Fruit fly (Drosophila melanogaster) whole organism, embryonic: ENCODE results near the gene CG5273.

Experiments used
- B-H2 ChIP-seq: fragments of 200-800 bp; sonication (Bioruptor generic); optimal IDR thresholded peaks from 2 replicates; lab custom pipeline; 2018; ENCODE audit warnings: missing biosample characterization, mild to moderate bottlenecking, missing genetic modification characterization
- BEAF-32 ChIP-seq: fragments of 200-800 bp; sonication (Bioruptor generic); optimal IDR thresholded peaks from 3 replicates; lab custom pipeline; 2017; ENCODE audit warnings: missing biosample characterization, missing genetic modification characterization, mild to moderate bottlenecking, moderate library complexity, missing genetic modification reagents
- CG10543 ChIP-seq: fragments of 200-800 bp; sonication (Bioruptor generic); optimal IDR thresholded peaks from 3 replicates; lab custom pipeline; 2017; ENCODE audit warnings: missing biosample characterization, mild to moderate bottlenecking, missing genetic modification characterization, moderate library complexity
- CG11504 ChIP-seq: fragments of 200-800 bp; sonication (Bioruptor generic); optimal IDR thresholded peaks from 3 replicates; lab custom pipeline; 2019; ENCODE audit warnings: missing biosample characterization, mild to moderate bottlenecking, missing genetic modification characterization, moderate library complexity
- CG12942 ChIP-seq: fragments of 200-800 bp; sonication (Bioruptor generic); optimal IDR thresholded peaks from 3 replicates; lab custom pipeline; 2016; ENCODE audit warnings: missing biosample characterization, missing genetic modification characterization
- CG13296 ChIP-seq: fragments of 200-800 bp; sonication (Bioruptor generic); optimal IDR thresholded peaks from 3 replicates; lab custom pipeline; 2018; ENCODE audit warnings: missing biosample characterization, mild to moderate bottlenecking, missing genetic modification characterization
- CG13775 ChIP-seq: fragments of 200-800 bp; sonication (Bioruptor generic); optimal IDR thresholded peaks from 3 replicates; lab custom pipeline; 2017; ENCODE audit warnings: missing biosample characterization, mild to moderate bottlenecking, missing genetic modification characterization
- CG13894 ChIP-seq: fragments of 200-800 bp; sonication (Bioruptor generic); optimal IDR thresholded peaks from 3 replicates; lab custom pipeline; 2018; ENCODE audit warnings: missing biosample characterization, mild to moderate bottlenecking, missing genetic modification characterization, moderate library complexity
- CG15269 ChIP-seq: fragments of 200-800 bp; sonication (Bioruptor generic); optimal IDR thresholded peaks from 2 replicates; lab custom pipeline; 2018; ENCODE audit warnings: missing biosample characterization, mild to moderate bottlenecking, missing genetic modification characterization, moderate library complexity
- CG17359 ChIP-seq: fragments of 200-800 bp; sonication (Bioruptor generic); optimal IDR thresholded peaks from 3 replicates; lab custom pipeline; 2018; ENCODE audit warnings: missing biosample characterization, mild to moderate bottlenecking, missing genetic modification characterization, moderate library complexity
- CG17829 ChIP-seq: fragments of 200-800 bp; optimal IDR thresholded peaks from 2 replicates; lab custom pipeline; 2019; ENCODE audit warnings: missing biosample characterization, mild to moderate bottlenecking, missing genetic modification characterization, moderate library complexity
- CG2129 ChIP-seq: fragments of 200-800 bp; sonication (Bioruptor generic); IDR thresholded peaks from 2 replicates; pipeline ENCODE4 v1.3.6; 2022; ENCODE audit warnings: missing biosample characterization, missing genetic modification characterization; ENCODE audit not compliant: partially characterized antibody
- CG2712 ChIP-seq: fragments of 200-800 bp; optimal IDR thresholded peaks from 3 replicates; lab custom pipeline; 2019; ENCODE audit warnings: missing biosample characterization, mild to moderate bottlenecking, missing genetic modification characterization, moderate library complexity
- CG3163 ChIP-seq: fragments of 200-800 bp; sonication (Bioruptor generic); optimal IDR thresholded peaks from 3 replicates; lab custom pipeline; 2016; ENCODE audit warnings: missing biosample characterization, missing genetic modification characterization
- CG34422 ChIP-seq: fragments of 200-800 bp; sonication (Bioruptor generic); IDR thresholded peaks from 3 replicates; pipeline ENCODE4 v1.3.6; 2022; ENCODE audit warnings: missing biosample characterization, missing genetic modification characterization
- CG4328 ChIP-seq: fragments of 200-800 bp; sonication (Bioruptor generic); optimal IDR thresholded peaks from 3 replicates; lab custom pipeline; 2017; ENCODE audit warnings: missing biosample characterization, missing genetic modification reagents, missing genetic modification characterization
- CG4730 ChIP-seq: fragments of 200-800 bp; sonication (Bioruptor generic); IDR thresholded peaks from 2 replicates; pipeline ENCODE4 v1.3.6; 2022; ENCODE audit warnings: missing biosample characterization, missing genetic modification characterization
- CG4820 ChIP-seq: fragments of 200-800 bp; sonication (Bioruptor generic); optimal IDR thresholded peaks from 3 replicates; lab custom pipeline; 2016; ENCODE audit warnings: missing biosample characterization, missing genetic modification characterization
- CG7357 ChIP-seq: fragments of 200-800 bp; sonication (Bioruptor generic); IDR thresholded peaks from 3 replicates; pipeline ENCODE4 v1.3.6; 2022; ENCODE audit warnings: missing biosample characterization, missing genetic modification characterization
- CG9609 ChIP-seq: fragments of 200-800 bp; sonication (Bioruptor generic); optimal IDR thresholded peaks from 3 replicates; lab custom pipeline; 2016; ENCODE audit warnings: missing biosample characterization, missing genetic modification characterization
- CHES-1-like ChIP-seq: fragments of 200-800 bp; sonication (Bioruptor generic); optimal IDR thresholded peaks from 2 replicates; lab custom pipeline; 2016; ENCODE audit warnings: missing biosample characterization, missing genetic modification characterization
- CoRest ChIP-seq: fragments of 200-800 bp; sonication (Bioruptor generic); optimal IDR thresholded peaks from 3 replicates; lab custom pipeline; 2018; ENCODE audit warnings: missing biosample characterization, mild to moderate bottlenecking, missing genetic modification characterization, moderate library complexity
- Dp ChIP-seq: fragments of 200-800 bp; sonication (Bioruptor generic); optimal IDR thresholded peaks from 2 replicates; lab custom pipeline; 2018; ENCODE audit warnings: missing biosample characterization, mild to moderate bottlenecking, missing genetic modification characterization, moderate library complexity
- Fer1 ChIP-seq: fragments of 200-800 bp; sonication (Bioruptor generic); optimal IDR thresholded peaks from 2 replicates; lab custom pipeline; 2017; ENCODE audit warnings: missing biosample characterization, mild to moderate bottlenecking, missing genetic modification characterization
- Hmx ChIP-seq: fragments of 200-800 bp; sonication (Bioruptor generic); optimal IDR thresholded peaks from 2 replicates; lab custom pipeline; 2016; ENCODE audit warnings: missing biosample characterization, missing genetic modification characterization
- Jarid2 ChIP-seq: fragments of 200-800 bp; sonication (Bioruptor generic); optimal IDR thresholded peaks from 3 replicates; lab custom pipeline; 2017; ENCODE audit warnings: mild to moderate bottlenecking, missing biosample characterization, missing genetic modification reagents, missing genetic modification characterization
- NFAT ChIP-seq: fragments of 200-800 bp; sonication (Bioruptor generic); IDR thresholded peaks from 2 replicates; pipeline ENCODE4 v1.3.6; 2022; ENCODE audit warnings: missing biosample characterization, missing genetic modification characterization
- Nf-YC ChIP-seq: fragments of 200-800 bp; optimal IDR thresholded peaks from 3 replicates; lab custom pipeline; 2019; ENCODE audit warnings: missing biosample characterization, mild to moderate bottlenecking, missing genetic modification characterization, moderate library complexity
- NfI ChIP-seq: fragments of 200-800 bp; sonication (Bioruptor generic); optimal IDR thresholded peaks from 3 replicates; lab custom pipeline; 2018; ENCODE audit warnings: missing biosample characterization, mild to moderate bottlenecking, missing genetic modification characterization, moderate library complexity
- Sin3A ChIP-seq: fragments of >200 bp; optimal IDR thresholded peaks from 2 replicates; lab custom pipeline; 2018
- Xbp1 ChIP-seq: fragments of 200-800 bp; sonication (Bioruptor generic); optimal IDR thresholded peaks from 3 replicates; lab custom pipeline; 2016; ENCODE audit warnings: missing biosample characterization, mild to moderate bottlenecking, missing genetic modification characterization
- amos ChIP-seq: fragments of 200-800 bp; sonication (Bioruptor generic); IDR thresholded peaks from 2 replicates; pipeline ENCODE4 v1.3.6; 2022; ENCODE audit warnings: missing biosample characterization, missing genetic modification characterization; ENCODE audit not compliant: partially characterized antibody
- ato ChIP-seq: fragments of 200-800 bp; sonication (Bioruptor generic); IDR thresholded peaks from 2 replicates; pipeline ENCODE4 v1.3.6; 2022; ENCODE audit warnings: missing biosample characterization, missing genetic modification characterization; ENCODE audit not compliant: partially characterized antibody
- bowl ChIP-seq: fragments of 200-800 bp; sonication (Bioruptor generic); IDR thresholded peaks from 2 replicates; pipeline ENCODE4 v1.3.6; 2022; ENCODE audit warnings: missing biosample characterization, missing genetic modification characterization
- bsh ChIP-seq, 2 experiments: fragments of 200-800 bp; sonication (Bioruptor generic); optimal IDR thresholded peaks; 2 replicates each; lab custom pipeline; 2017 to 2018; ENCODE audit warnings: mild to moderate bottlenecking in 2 of 2, missing biosample characterization in 2 of 2, missing genetic modification characterization in 2 of 2, moderate library complexity in 1 of 2
- cato ChIP-seq: fragments of 200-800 bp; sonication (Bioruptor generic); optimal IDR thresholded peaks from 2 replicates; lab custom pipeline; 2016; ENCODE audit warnings: missing biosample characterization, missing genetic modification characterization, borderline replicate concordance
- dysf ChIP-seq: fragments of 200-800 bp; sonication (Bioruptor generic); IDR thresholded peaks from 3 replicates; pipeline ENCODE4 v1.3.6; 2022; ENCODE audit warnings: missing biosample characterization, missing genetic modification characterization
- exex ChIP-seq: fragments of 200-800 bp; sonication (Bioruptor generic); optimal IDR thresholded peaks from 4 replicates; lab custom pipeline; 2018; ENCODE audit warnings: missing biosample characterization, mild to moderate bottlenecking, missing genetic modification characterization, moderate library complexity
- grau ChIP-seq: fragments of 200-800 bp; optimal IDR thresholded peaks from 3 replicates; lab custom pipeline; 2019; ENCODE audit warnings: missing biosample characterization, mild to moderate bottlenecking, missing genetic modification characterization, moderate library complexity
- hkb ChIP-seq, 2 experiments: fragments of 200-800 bp in 1 of 2; fragments of >200 bp in 1 of 2; sonication (Bioruptor generic) in 1 of 2; IDR thresholded peaks in 1 of 2; optimal IDR thresholded peaks in 1 of 2; 2 replicates each; pipeline versions ENCODE4 v1.3.6 to Lab custom; 2017 to 2022; ENCODE audit warnings: missing biosample characterization in 1 of 2, missing genetic modification characterization in 1 of 2
- inv ChIP-seq: fragments of 200-800 bp; sonication (Bioruptor generic); IDR thresholded peaks from 2 replicates; pipeline ENCODE4 v1.3.6; 2022; ENCODE audit warnings: missing biosample characterization, missing genetic modification characterization; ENCODE audit not compliant: partially characterized antibody
- lab ChIP-seq: fragments of 200-800 bp; sonication (Bioruptor generic); optimal IDR thresholded peaks from 3 replicates; lab custom pipeline; 2017; ENCODE audit warnings: missing biosample characterization, missing genetic modification characterization, mild to moderate bottlenecking, moderate library complexity, missing genetic modification reagents
- mld ChIP-seq: fragments of 200-800 bp; sonication (Bioruptor generic); IDR thresholded peaks from 3 replicates; pipeline ENCODE4 v1.3.6; 2022; ENCODE audit warnings: missing biosample characterization, missing genetic modification characterization; ENCODE audit not compliant: partially characterized antibody
- odd ChIP-seq: fragments of 200-800 bp; sonication (Bioruptor generic); optimal IDR thresholded peaks from 2 replicates; lab custom pipeline; 2017; ENCODE audit warnings: missing biosample characterization, mild to moderate bottlenecking, missing genetic modification characterization
- peb ChIP-seq: fragments of 200-800 bp; sonication (Bioruptor generic); IDR thresholded peaks from 2 replicates; pipeline ENCODE4 v1.3.6; 2022; ENCODE audit warnings: missing biosample characterization, missing genetic modification characterization
- sim ChIP-seq: fragments of 200-800 bp; sonication (Bioruptor generic); IDR thresholded peaks from 2 replicates; pipeline ENCODE4 v1.3.6; 2022; ENCODE audit warnings: missing biosample characterization, missing genetic modification characterization
- tna ChIP-seq: fragments of 200-800 bp; sonication (Bioruptor generic); IDR thresholded peaks from 2 replicates; pipeline ENCODE4 v1.3.6; 2022; ENCODE audit warnings: missing biosample characterization, missing genetic modification characterization; ENCODE audit not compliant: partially characterized antibody
- z ChIP-seq: fragments of 200-800 bp; sonication (Bioruptor generic); IDR thresholded peaks from 3 replicates; pipeline ENCODE4 v1.3.6; 2022; ENCODE audit warnings: missing biosample characterization, missing genetic modification characterization

The CG5273 gene

DNA sequence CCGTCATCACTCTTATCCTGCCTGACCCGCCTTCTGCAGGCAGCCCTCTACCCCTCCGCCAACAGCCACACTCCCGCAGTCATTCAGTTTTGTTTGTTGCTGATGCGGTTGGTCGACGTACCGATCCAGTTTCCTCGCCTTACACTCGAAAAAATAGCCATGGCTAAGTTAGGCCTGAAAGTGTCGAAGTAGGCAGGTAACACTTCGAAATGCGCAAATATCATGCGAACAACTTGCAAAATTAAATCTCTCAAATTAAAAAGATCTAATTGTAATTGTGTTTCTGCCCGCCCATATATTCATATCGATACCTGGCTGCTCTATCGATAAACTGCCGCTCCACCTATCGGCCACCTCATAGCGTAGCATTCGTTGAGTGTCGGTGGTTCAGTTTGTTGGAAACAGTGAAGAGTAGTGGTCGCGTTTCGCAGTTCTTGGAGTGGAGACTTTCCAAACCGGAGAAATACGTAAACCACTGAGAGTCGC, 10.3 kb downstream of the CG5273 start, which contains the start of gene fz3 (continued):
- TF ChIP-seq CoRest: peak; percentile 26
- TF ChIP-seq Nf-YC (tag; lab: Kevin White, UChicago): peak; percentile 35
- peak; percentile 80 for TF ChIP-seq ato (GFP tag; lab: Robert Waterston, UW)
- no peak for TF ChIP-seq CG4820 (GFP tag; lab: Kevin White, UChicago)
- no peak for TF ChIP-seq Hmx (GFP tag; lab: Kevin White, UChicago)
- peak; percentile 84 for TF ChIP-seq BEAF-32 (GFP tag; lab: Kevin White, UChicago)
- TF ChIP-seq hkb (optimal IDR thresholded peaks at IDR 0.05; lab: Kevin White, UChicago): no peak
- 0 out of 2 replicates have a peak, but pooled peaks have one; percentile 16 for TF ChIP-seq hkb (GFP tag; IDR thresholded peaks at IDR 0.05; lab: Robert Waterston, UW)
- peak; percentile 29 for TF ChIP-seq CG17359 (tag; lab: Kevin White, UChicago)
- TF ChIP-seq CG12942 (GFP tag; lab: Kevin White, UChicago): no peak
- peak; percentile 9 for TF ChIP-seq CG10543 (GFP tag; lab: Kevin White, UChicago)
- TF ChIP-seq grau (tag; lab: Kevin White, UChicago): peak; percentile 22
- TF ChIP-seq B-H2 (GFP tag; lab: Kevin White, UChicago): peak; percentile 32
- TF ChIP-seq CG4328 (GFP tag; lab: Kevin White, UChicago): peak; percentile 14
- peak; percentile 10 for TF ChIP-seq exex
- peak; percentile 55 for TF ChIP-seq CG2129 (GFP tag; lab: Robert Waterston, UW)
- TF ChIP-seq CG13894 (tag; lab: Kevin White, UChicago): peak; percentile 29
- no peak for TF ChIP-seq odd (GFP tag; lab: Kevin White, UChicago)
- TF ChIP-seq CHES-1-like (GFP tag; lab: Kevin White, UChicago): peak; percentile 19
- no peak for TF ChIP-seq CG7357
- peak; percentile 70 for TF ChIP-seq Dp (GFP tag; lab: Kevin White, UChicago)
- peak; percentile 29 for TF ChIP-seq Fer1
- TF ChIP-seq NfI (GFP tag; lab: Kevin White, UChicago): peak; percentile 6
- peak; percentile 7 for TF ChIP-seq Sin3A (lab: Kevin White, UChicago)
- no peak for TF ChIP-seq Xbp1
- peak; percentile 61; the same call in 2 of the 3 replicates for TF ChIP-seq mld (GFP tag; lab: Robert Waterston, UW)
- peak; percentile 91 for TF ChIP-seq Jarid2 (GFP tag; lab: Kevin White, UChicago)
- peak; percentile 9 for TF ChIP-seq CG13296 (GFP tag; lab: Kevin White, UChicago)
- 0 out of 2 replicates have a peak, but pooled peaks have one; percentile 11 for TF ChIP-seq peb (GFP tag; lab: Robert Waterston, UW)
- TF ChIP-seq tna: peak; percentile 82
- TF ChIP-seq lab (GFP tag; lab: Kevin White, UChicago): peak; percentile 31
- TF ChIP-seq z (GFP tag; lab: Robert Waterston, UW): no peak
- peak; percentile 27 for TF ChIP-seq CG11504
- no peak for TF ChIP-seq CG13775 (GFP tag; lab: Kevin White, UChicago)
- no peak for TF ChIP-seq CG9609 (GFP tag; lab: Kevin White, UChicago)
- peak; percentile 20; the same call in 1 of the 2 replicates for TF ChIP-seq NFAT (GFP tag; lab: Robert Waterston, UW)
- peak; percentile 89 for TF ChIP-seq amos (GFP tag; lab: Robert Waterston, UW)
- no peak for TF ChIP-seq dysf (GFP tag; lab: Robert Waterston, UW)
- TF ChIP-seq inv (GFP tag; lab: Robert Waterston, UW): peak; percentile 71
- 0 out of 2 replicates have a peak, but pooled peaks have one; percentile 28 for TF ChIP-seq bowl (GFP tag; lab: Robert Waterston, UW)
- TF ChIP-seq CG15269 (tag; lab: Kevin White, UChicago): peak; percentile 13
- TF ChIP-seq CG34422 (GFP tag; lab: Robert Waterston, UW): 0 out of 3 replicates have a peak, but pooled peaks have one; percentile 34
- TF ChIP-seq bsh (GFP tag; optimal IDR thresholded peaks at IDR 0.05; lab: Kevin White, UChicago): peak in 1 of 2 experiments; percentile 53
- no peak for TF ChIP-seq CG4730
- TF ChIP-seq cato (GFP tag; lab: Kevin White, UChicago): no peak
- no peak for TF ChIP-seq sim (GFP tag; lab: Robert Waterston, UW)
- TF ChIP-seq CG2712: peak; percentile 52
- peak; percentile 44 for TF ChIP-seq CG17829 (tag; lab: Kevin White, UChicago)
- TF ChIP-seq CG3163 (GFP tag; lab: Kevin White, UChicago): no peak
